Fruit fly (Drosophila melanogaster): ENCODE measurements around the gene Hsp27.

The Hsp27 gene

DNA sequence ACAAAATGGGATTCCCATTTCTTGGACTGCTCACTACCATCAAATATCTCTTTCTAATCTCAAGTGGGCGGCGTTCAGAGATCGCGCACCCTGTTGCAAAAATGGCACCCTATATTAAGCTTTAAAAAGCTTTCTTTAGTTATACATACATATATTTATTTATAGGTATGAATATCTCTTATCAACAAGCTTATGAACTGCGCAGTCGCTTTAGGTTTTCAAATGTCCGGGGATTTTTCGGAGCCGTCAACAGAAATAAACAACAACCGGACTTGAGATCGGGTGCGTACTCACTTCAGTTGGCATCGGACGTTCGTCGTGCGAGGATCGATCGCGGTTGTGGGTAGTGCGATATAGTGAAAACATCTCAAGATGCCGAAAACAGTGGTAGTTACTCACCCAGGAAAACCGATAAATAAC, 34.5 kb upstream of the Hsp27 start, which contains the start of gene PGRP-LF (continued):
- no peak for TF ChIP-seq stc (GFP tag; IDR thresholded peaks at IDR 0.05)
- peak; percentile 8 for TF ChIP-seq CG2678 (tag; optimal IDR thresholded peaks at IDR 0.05)
- no peak for TF ChIP-seq Ravus (GFP tag; IDR thresholded peaks at IDR 0.05)
- TF ChIP-seq CG3065 (GFP tag; optimal IDR thresholded peaks at IDR 0.05), result no peak
- peak; percentile 21 for TF ChIP-seq unpg (GFP tag; optimal IDR thresholded peaks at IDR 0.05)
- no peak for TF ChIP-seq pfk (GFP tag; optimal IDR thresholded peaks at IDR 0.05)
- TF ChIP-seq CG12769 (tag; optimal IDR thresholded peaks at IDR 0.05), result peak; percentile 70
- TF ChIP-seq CG17385 (GFP tag; optimal IDR thresholded peaks at IDR 0.05), result peak; percentile 30
- TF ChIP-seq Ets97D (GFP tag; optimal IDR thresholded peaks at IDR 0.05), result no peak
- no peak for TF ChIP-seq Asciz (GFP tag; optimal IDR thresholded peaks at IDR 0.05)
- TF ChIP-seq Myb (GFP tag; optimal IDR thresholded peaks at IDR 0.05), result no peak
- TF ChIP-seq CG31388 (GFP tag; optimal IDR thresholded peaks at IDR 0.05), result no peak
- no peak for TF ChIP-seq Hr3 (GFP tag; optimal IDR thresholded peaks at IDR 0.05)
- TF ChIP-seq stwl (tag; optimal IDR thresholded peaks at IDR 0.05), result no peak
- no peak for TF ChIP-seq Atf-2 (GFP tag; optimal IDR thresholded peaks at IDR 0.05)
- TF ChIP-seq MBD-R2 (GFP tag; IDR thresholded peaks at IDR 0.05), result peak; percentile 9; the same call in 1 of the 2 replicates
- TF ChIP-seq tx (GFP tag; optimal IDR thresholded peaks at IDR 0.05), result no peak
- TF ChIP-seq dati (GFP tag; IDR thresholded peaks at IDR 0.05), result no peak
- TF ChIP-seq B-H2 (GFP tag; optimal IDR thresholded peaks at IDR 0.05), result peak; percentile 64
- peak; percentile 51 for TF ChIP-seq sug (tag; optimal IDR thresholded peaks at IDR 0.05)
- TF ChIP-seq E2f1 (GFP tag; IDR thresholded peaks at IDR 0.05), result no peak
- TF ChIP-seq CG34422 (GFP tag; IDR thresholded peaks at IDR 0.05), result no peak
- TF ChIP-seq CG2120 (GFP tag; optimal IDR thresholded peaks at IDR 0.05), result peak; percentile 57
- TF ChIP-seq CG7786 (GFP tag; optimal IDR thresholded peaks at IDR 0.05), result no peak
- peak; percentile 18 for TF ChIP-seq CG12299 (tag; optimal IDR thresholded peaks at IDR 0.05)
- TF ChIP-seq Dll (GFP tag; IDR thresholded peaks at IDR 0.05; ENCODE audit: partially characterized antibody), result no peak
- peak; percentile 58 for TF ChIP-seq Nf-YB (GFP tag; optimal IDR thresholded peaks at IDR 0.05)
- TF ChIP-seq crc (GFP tag; optimal IDR thresholded peaks at IDR 0.05), result no peak
- no peak for TF ChIP-seq esg (GFP tag; conservative IDR thresholded peaks at IDR 0.05)
- no peak for TF ChIP-seq Abd-B (GFP tag; optimal IDR thresholded peaks at IDR 0.05)
- peak; percentile 54 for TF ChIP-seq lbe (GFP tag; optimal IDR thresholded peaks at IDR 0.05)
- TF ChIP-seq exex (tag; optimal IDR thresholded peaks at IDR 0.05), result peak; percentile 2
- no peak for TF ChIP-seq gsb-n (tag; optimal IDR thresholded peaks at IDR 0.05)
- TF ChIP-seq Nf-YA (GFP tag; IDR thresholded peaks at IDR 0.05), result no peak
- TF ChIP-seq knrl (GFP tag; IDR thresholded peaks at IDR 0.05; ENCODE audit: partially characterized antibody), result no peak
- TF ChIP-seq CG17802 (tag; optimal IDR thresholded peaks at IDR 0.05), result no peak
- no peak for TF ChIP-seq corto (GFP tag; optimal IDR thresholded peaks at IDR 0.05)
- TF ChIP-seq CG1024 (GFP tag; IDR thresholded peaks at IDR 0.05), result no peak
- TF ChIP-seq CG2712 (tag; optimal IDR thresholded peaks at IDR 0.05), result no peak
- peak; percentile 22 for TF ChIP-seq CHES-1-like (GFP tag; optimal IDR thresholded peaks at IDR 0.05)
- peak; percentile 82 for TF ChIP-seq CG13894 (tag; optimal IDR thresholded peaks at IDR 0.05)
- no peak for TF ChIP-seq CG6175 (GFP tag; IDR thresholded peaks at IDR 0.05)
- TF ChIP-seq CG7745 (tag; optimal IDR thresholded peaks at IDR 0.05), result no peak
- no peak for TF ChIP-seq CG33557 (GFP tag; optimal IDR thresholded peaks at IDR 0.05)
- peak; percentile 25 for TF ChIP-seq CG15514 (GFP tag; optimal IDR thresholded peaks at IDR 0.05)
- TF ChIP-seq Pdp1 (GFP tag; optimal IDR thresholded peaks at IDR 0.05), result peak in 1 of 2 experiments; percentile 1
- TF ChIP-seq seq (GFP tag; IDR thresholded peaks at IDR 0.05), result no peak
- no peak for TF ChIP-seq dysf (GFP tag; IDR thresholded peaks at IDR 0.05)
- TF ChIP-seq CG16863 (GFP tag; optimal IDR thresholded peaks at IDR 0.05), result no peak
- no peak for TF ChIP-seq btn (GFP tag; optimal IDR thresholded peaks at IDR 0.05)
- TF ChIP-seq Jarid2 (GFP tag; optimal IDR thresholded peaks at IDR 0.05), result peak; percentile 72
